Worm (Caenorhabditis elegans): ENCODE measurements around the gene Y73B6BL.270.
A peak's percentile ranks its signal among the peaks of the same experiment; 100 is the strongest.

Y73B6BL.270 gene

ce11 chrIV:6323654-6324224 is 41.4 kb upstream of the Y73B6BL.270 start, which contains the start of gene sqd-1 (continued):
- TF ChIP-seq nhr-76 (tag; optimal IDR thresholded peaks at IDR 0.05), result peak; percentile 31
- TF ChIP-seq nhr-10 (tag; optimal IDR thresholded peaks at IDR 0.05), result peak; percentile 25
- no peak for TF ChIP-seq ceh-62 (tag; optimal IDR thresholded peaks at IDR 0.05)
- TF ChIP-seq ceh-28 (tag; optimal IDR thresholded peaks at IDR 0.05), result no peak
- peak; percentile 95 to 99 for TF ChIP-seq lsy-2 (tag; optimal IDR thresholded peaks at IDR 0.05)
- TF ChIP-seq hlh-11 (tag; optimal IDR thresholded peaks at IDR 0.05), result peak; percentile 95
- TF ChIP-seq daf-19 (GFP tag; conservative IDR thresholded peaks at IDR 0.05), result no peak
- TF ChIP-seq skn-1 (tag; optimal IDR thresholded peaks at IDR 0.05), result no peak
- peak; percentile 94 for TF ChIP-seq nhr-42 (GFP tag; IDR thresholded peaks at IDR 0.05)
- TF ChIP-seq php-3 (GFP tag; IDR thresholded peaks at IDR 0.05), result peak; percentile 76; the same call in 1 of the 2 replicates
- no peak for TF ChIP-seq zip-11 (GFP tag; IDR thresholded peaks at IDR 0.05)
- TF ChIP-seq lin-1 (GFP tag; IDR thresholded peaks at IDR 0.05), result peak; percentile 95
- peak; percentile 46 for TF ChIP-seq R02D3.7 (tag; optimal IDR thresholded peaks at IDR 0.05)
- peak; percentile 91 for TF ChIP-seq egl-43 (GFP tag; IDR thresholded peaks at IDR 0.05)
- peak; percentile 87 for TF ChIP-seq F49E8.2 (tag; optimal IDR thresholded peaks at IDR 0.05; ENCODE audit: borderline replicate concordance)
- TF ChIP-seq daf-12 (tag; optimal IDR thresholded peaks at IDR 0.05), result no peak
- peak; percentile 58 for TF ChIP-seq gei-8 (GFP tag; optimal IDR thresholded peaks at IDR 0.05)
- TF ChIP-seq fkh-10 (GFP tag; optimal IDR thresholded peaks at IDR 0.05), result peak; percentile 80

DNA sequence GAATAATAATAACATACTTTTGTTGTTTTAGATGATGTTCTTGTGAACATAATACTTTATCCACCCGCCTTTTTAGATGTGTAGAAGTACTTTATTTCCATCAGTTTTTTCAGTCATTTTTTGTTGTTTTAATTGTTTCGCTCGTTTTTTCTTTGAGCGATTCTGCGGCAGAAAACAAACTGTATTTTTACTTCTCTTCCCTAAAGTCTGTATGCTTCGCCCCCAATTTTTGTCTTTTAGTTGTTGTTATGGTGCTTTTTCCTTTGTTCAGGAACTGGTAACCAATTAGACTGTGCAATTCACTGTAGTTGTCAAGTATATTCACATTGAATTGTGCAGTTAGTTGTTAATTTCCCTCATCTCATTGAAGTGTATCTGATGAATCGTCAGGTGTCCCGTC is 39.4 kb upstream of the Y73B6BL.270 start:
- TF ChIP-seq mdt-29 (GFP tag; IDR thresholded peaks at IDR 0.05) (no peak), nhr-77 (tag; optimal IDR thresholded peaks at IDR 0.05) (no peak), lin-38 (GFP tag; IDR thresholded peaks at IDR 0.05) (peak; percentile 64), pha-4 (GFP tag; IDR thresholded peaks at IDR 0.05) (peak; percentile 18; the same call in 1 of the 2 replicates), pha-4 (tag; optimal IDR thresholded peaks at IDR 0.05) (no peak), mxl-2 (GFP tag; conservative IDR thresholded peaks at IDR 0.05) (0 out of 2 replicates have a peak, but pooled peaks have one; percentile 43), lin-1 (GFP tag; IDR thresholded peaks at IDR 0.05) (0 out of 2 replicates have a peak, but pooled peaks have one; percentile 8), spr-3 (GFP tag; optimal IDR thresholded peaks at IDR 0.05) (peak; percentile 10), zip-11 (GFP tag; IDR thresholded peaks at IDR 0.05) (no peak), lin-29 (GFP tag; IDR thresholded peaks at IDR 0.05) (no peak), snpc-1.2 (GFP tag; IDR thresholded peaks at IDR 0.05) (peak; percentile 77), Y5F2A.4 (GFP tag; optimal IDR thresholded peaks at IDR 0.05) (peak; percentile 3), F49E8.2 (tag; optimal IDR thresholded peaks at IDR 0.05; ENCODE audit: borderline replicate concordance) (peak; percentile 51), unc-39 (tag; optimal IDR thresholded peaks at IDR 0.05) (no peak)

DNA sequence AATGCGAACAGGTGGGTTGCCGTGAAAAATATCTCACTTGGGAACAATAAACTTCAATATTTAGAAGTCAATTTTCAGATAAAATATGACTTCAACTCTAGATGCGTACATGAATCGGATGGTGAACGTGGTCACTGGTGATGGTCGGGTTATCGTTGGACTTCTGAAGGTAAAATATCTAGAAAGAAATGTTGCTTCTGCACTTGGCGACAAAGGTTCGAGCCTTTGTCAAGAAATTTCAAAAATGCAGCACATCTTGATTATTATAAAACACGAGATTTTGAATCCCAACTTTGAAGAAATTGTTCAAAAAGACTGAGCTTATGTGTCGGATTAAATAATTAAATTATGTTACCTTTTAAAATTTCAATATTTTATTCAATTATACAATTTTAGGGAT is 38.7 kb upstream of the Y73B6BL.270 start, which contains the start of gene lsm-8:
lsm-8 (plus strand) TSS at position 79 of the 400 bp plus-strand sequence.
- peak; percentile 15 for TF ChIP-seq mes-2 (tag; optimal IDR thresholded peaks at IDR 0.05; ENCODE audit: poor library complexity, severe bottlenecking)
- no peak for TF ChIP-seq lin-38 (GFP tag; IDR thresholded peaks at IDR 0.05)

DNA sequence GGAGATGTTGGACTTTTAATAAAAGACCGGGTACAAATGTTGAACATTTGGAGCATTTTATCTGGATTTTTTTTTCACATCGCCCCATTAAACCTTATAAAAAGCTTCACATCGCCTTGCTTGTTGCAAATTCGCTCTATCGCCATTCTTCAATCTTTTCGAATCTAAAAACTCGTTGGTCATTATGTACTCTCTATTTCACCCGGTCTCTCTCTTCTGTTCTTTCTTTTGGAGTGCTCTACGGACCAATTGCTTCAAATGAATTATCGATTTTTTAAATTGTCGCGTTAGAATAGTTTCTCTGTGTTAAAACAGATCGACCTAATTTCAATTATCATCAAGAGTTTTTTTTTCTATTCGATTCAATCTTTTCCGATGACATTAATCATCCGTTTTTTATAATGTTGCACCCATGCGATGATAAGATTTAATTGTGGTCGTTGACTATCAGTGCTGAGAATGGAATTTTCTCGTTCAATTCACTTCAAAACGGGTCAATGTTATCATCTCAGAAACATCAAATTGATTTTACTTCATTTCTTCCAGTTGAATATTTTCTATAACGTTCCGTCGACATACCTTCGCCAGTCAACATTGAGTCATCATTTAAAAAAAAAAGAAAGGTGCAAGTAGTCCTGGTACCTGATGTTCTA is 37.7 kb upstream of the Y73B6BL.270 start:
- TF ChIP-seq nhr-48 (tag; optimal IDR thresholded peaks at IDR 0.05), result peak; percentile 19
- no peak for TF ChIP-seq ZK337.2 (GFP tag; IDR thresholded peaks at IDR 0.05)
- TF ChIP-seq ceh-82 (tag; optimal IDR thresholded peaks at IDR 0.05), result no peak
- TF ChIP-seq Y5F2A.4 (GFP tag; optimal IDR thresholded peaks at IDR 0.05), result no peak
- TF ChIP-seq zfp-2 (tag; optimal IDR thresholded peaks at IDR 0.05), result no peak
- TF ChIP-seq hlh-11 (tag; optimal IDR thresholded peaks at IDR 0.05), result peak; percentile 46
- no peak for TF ChIP-seq nhr-76 (tag; optimal IDR thresholded peaks at IDR 0.05)
- no peak for TF ChIP-seq ZK546.5 (tag; optimal IDR thresholded peaks at IDR 0.05)
- TF ChIP-seq ctbp-1 (GFP tag; IDR thresholded peaks at IDR 0.05), result no peak
- TF ChIP-seq hif-1 (tag; optimal IDR thresholded peaks at IDR 0.05), result no peak
- no peak for TF ChIP-seq unc-62 (GFP tag; optimal IDR thresholded peaks at IDR 0.05 in 1 of 2)
- TF ChIP-seq unc-62 (tag; optimal IDR thresholded peaks at IDR 0.05), result no peak
- no peak for TF ChIP-seq snpc-4 (tag; optimal IDR thresholded peaks at IDR 0.05)
- TF ChIP-seq spr-1 (tag; optimal IDR thresholded peaks at IDR 0.05), result no peak
- TF ChIP-seq ceh-28 (tag; optimal IDR thresholded peaks at IDR 0.05), result peak; percentile 69
- TF ChIP-seq lsy-2 (tag; optimal IDR thresholded peaks at IDR 0.05), result peak in 1 of 2 experiments; percentile 59
- TF ChIP-seq lin-38 (GFP tag; IDR thresholded peaks at IDR 0.05), result peak; percentile 51
- TF ChIP-seq pqm-1 (tag; optimal IDR thresholded peaks at IDR 0.05), result peak; percentile 40
- TF ChIP-seq dpl-1 (GFP tag; optimal IDR thresholded peaks at IDR 0.05), result peak; percentile 17
- no peak for TF ChIP-seq daf-16 (GFP tag; optimal IDR thresholded peaks at IDR 0.05)
- peak; percentile 59 for TF ChIP-seq daf-16 (tag; optimal IDR thresholded peaks at IDR 0.05)
